Fruit fly (Drosophila melanogaster) whole organism, wandering third instar larva: ENCODE data around the gene D.

Experiments
- Hnf4 ChIP-seq: fragments of 200-800 bp; sonication (Bioruptor generic); optimal IDR thresholded peaks from 2 replicates; lab custom pipeline; 2016; ENCODE audit warnings: missing biosample characterization, mild to moderate bottlenecking, missing genetic modification characterization
- foxo ChIP-seq, 2 experiments: fragments of 200-800 bp; sonication (Bioruptor generic); optimal IDR thresholded peaks; 2 replicates in 1 of 2; 3 replicates in 1 of 2; lab custom pipeline; 2016 to 2017; ENCODE audit warnings: missing biosample characterization in 2 of 2, missing genetic modification characterization in 2 of 2
- psq ChIP-seq: fragments of 200-800 bp; sonication (Bioruptor generic); optimal IDR thresholded peaks from 3 replicates; lab custom pipeline; 2017; ENCODE audit warnings: missing biosample characterization, mild to moderate bottlenecking, missing genetic modification characterization, moderate library complexity

DNA sequence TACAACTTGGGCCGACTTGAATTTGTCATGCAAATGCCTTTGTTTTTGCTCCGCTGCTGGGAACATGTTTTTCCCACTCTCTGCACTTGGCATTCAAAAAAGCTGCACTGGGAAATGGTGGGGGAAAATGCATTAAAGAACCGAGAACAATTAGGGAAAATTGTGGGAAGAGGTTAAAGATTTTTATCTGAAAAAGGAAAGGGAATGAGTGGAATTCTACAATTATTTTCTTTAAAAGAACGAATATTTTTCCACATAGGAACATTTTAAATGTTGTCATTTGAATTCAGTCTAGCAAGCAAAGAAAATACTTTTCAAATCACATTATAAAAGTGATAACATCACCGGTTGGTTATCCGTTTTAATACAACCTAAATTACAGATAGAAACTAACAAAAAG is 24.6 kb upstream of the D start, which contains the start of gene saturn:
- TF ChIP-seq Hnf4 (GFP tag; lab: Kevin White, UChicago), result no peak
- no peak for TF ChIP-seq foxo (GFP tag; optimal IDR thresholded peaks at IDR 0.05; lab: Kevin White, UChicago)
- no peak for TF ChIP-seq psq (GFP tag; lab: Kevin White, UChicago)
